Worm (Caenorhabditis elegans) whole organism, midembryonic: ENCODE results near the gene fbxa-69.

ENCODE experiments used
- T22C8.4 ChIP-seq: fragments of 200-800 bp; sonication (Bioruptor generic); IDR thresholded peaks from 2 replicates; pipeline ENCODE4 v1.3.6; 2022; ENCODE audit warnings: missing genetic modification characterization, missing compliant biosample characterization
- cog-1 ChIP-seq: sonication (generic microtip); optimal IDR thresholded peaks from 2 replicates; lab custom pipeline; 2016; ENCODE audit warnings: missing genetic modification characterization, missing compliant biosample characterization
- flt-1 ChIP-seq: fragments of 200-800 bp; sonication (Bioruptor generic); IDR thresholded peaks from 2 replicates; pipeline ENCODE4 v1.3.6; 2022; ENCODE audit warnings: missing genetic modification characterization, missing compliant biosample characterization
- klf-2 ChIP-seq: fragments of 200-800 bp; sonication (Bioruptor generic); conservative IDR thresholded peaks from 2 replicates; pipeline ENCODE4 v1.3.6; 2022; ENCODE audit warnings: missing genetic modification reagents, missing genetic modification characterization, missing compliant biosample characterization
- med-1 ChIP-seq: sonication (generic microtip); optimal IDR thresholded peaks from 2 replicates; lab custom pipeline; 2017; ENCODE audit warnings: missing genetic modification characterization, mild to moderate bottlenecking, missing compliant biosample characterization, antibody characterized with exemption, missing genetic modification reagents; ENCODE audit not compliant: insufficient read depth
- ref-1 ChIP-seq: fragments of 200-800 bp; sonication (Bioruptor generic); conservative IDR thresholded peaks from 2 replicates; pipeline ENCODE4 v1.3.6; 2022; ENCODE audit warnings: missing genetic modification reagents, missing genetic modification characterization, missing compliant biosample characterization
- tab-1 ChIP-seq: fragments of 200-800 bp; sonication (Bioruptor generic); IDR thresholded peaks from 2 replicates; pipeline ENCODE4 v1.3.6; 2022; ENCODE audit warnings: missing genetic modification characterization, missing compliant biosample characterization
- ztf-23 ChIP-seq: fragments of 200-800 bp; sonication (Bioruptor generic); IDR thresholded peaks from 2 replicates; pipeline ENCODE4 v1.3.6; 2022; ENCODE audit warnings: missing genetic modification reagents, missing genetic modification characterization, missing compliant biosample characterization
- ztf-29 ChIP-seq: fragments of 200-800 bp; sonication (Bioruptor generic); IDR thresholded peaks from 2 replicates; pipeline ENCODE4 v1.3.6; 2022; ENCODE audit warnings: missing genetic modification reagents, missing genetic modification characterization, missing compliant biosample characterization

DNA sequence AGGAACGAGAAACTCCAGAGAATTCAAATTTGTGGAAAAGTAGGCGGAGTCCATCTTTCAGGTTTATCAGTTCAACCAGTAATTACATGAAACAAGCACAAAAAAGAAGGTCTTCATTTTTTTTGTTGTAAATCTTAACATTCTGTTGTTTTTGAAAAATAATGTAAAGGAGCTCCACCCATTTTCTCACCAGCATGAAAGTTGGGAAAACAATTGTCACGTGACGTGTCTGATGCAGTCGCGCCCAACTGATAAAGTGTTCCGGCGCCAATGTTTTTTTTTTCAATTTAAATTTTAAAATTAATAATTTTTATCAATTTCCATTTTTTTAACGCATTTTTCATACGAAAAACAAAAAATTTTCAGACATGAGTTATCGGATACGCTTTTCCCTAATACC, 46.7 kb downstream of the fbxa-69 start, which contains the start of gene F57A10.4:
- TF ChIP-seq cog-1 (tag; lab: Kevin White, UChicago) (no peak), ref-1 (no peak), ztf-23 (no peak), T22C8.4 (GFP tag; lab: Robert Waterston, UW) (no peak), med-1 (GFP tag; lab: Kevin White, UChicago) (no peak), flt-1 (no peak), klf-2 (no peak), ztf-29 (GFP tag; lab: Robert Waterston, UW) (no peak), tab-1 (GFP tag; lab: Robert Waterston, UW) (no peak)
